Fruit fly (Drosophila melanogaster) whole organism, wandering third instar larva: Measurements from ENCODE around the gene Tnpo.
A peak's percentile ranks its signal among the peaks of the same experiment; 100 is the strongest.

Experiments
- Hnf4 ChIP-seq: fragments of 200-800 bp; sonication (Bioruptor generic); optimal IDR thresholded peaks from 2 replicates; lab custom pipeline; 2016; ENCODE audit warnings: missing biosample characterization, mild to moderate bottlenecking, missing genetic modification characterization
- Hr78 ChIP-seq: fragments of >200 bp; optimal IDR thresholded peaks from 2 replicates; lab custom pipeline; 2017; ENCODE audit warnings: missing biosample characterization, missing genetic modification characterization
- Jra ChIP-seq: sonication (Bioruptor generic); optimal IDR thresholded peaks from 2 replicates; lab custom pipeline; 2016; ENCODE audit warnings: missing biosample characterization, missing genetic modification characterization
- Myc ChIP-seq: fragments of >200 bp; optimal IDR thresholded peaks from 2 replicates; lab custom pipeline; 2017
- Rel ChIP-seq, 2 experiments: fragments of 200-800 bp; sonication (Bioruptor generic) in 1 of 2; optimal IDR thresholded peaks; 2 replicates in 1 of 2; 3 replicates in 1 of 2; lab custom pipeline; 2016 to 2019; ENCODE audit warnings: mild to moderate bottlenecking in 2 of 2, missing biosample characterization in 2 of 2, missing genetic modification characterization in 2 of 2, moderate library complexity in 1 of 2
- Vsx2 ChIP-seq: fragments of 200-300, 225-300 bp; sonication (Bioruptor generic); optimal IDR thresholded peaks from 2 replicates; lab custom pipeline; 2018; ENCODE audit warnings: missing biosample characterization, missing genetic modification characterization; ENCODE audit not compliant: partially characterized antibody
- ey ChIP-seq: fragments of 200-800 bp; sonication (Bioruptor generic); optimal IDR thresholded peaks from 2 replicates; lab custom pipeline; 2016; ENCODE audit warnings: missing biosample characterization, missing genetic modification characterization
- foxo ChIP-seq, 2 experiments: fragments of 200-800 bp; sonication (Bioruptor generic); optimal IDR thresholded peaks; 2 replicates in 1 of 2; 3 replicates in 1 of 2; lab custom pipeline; 2016 to 2017; ENCODE audit warnings: missing biosample characterization in 2 of 2, missing genetic modification characterization in 2 of 2
- h ChIP-seq: fragments of 200-800 bp; sonication (Bioruptor generic); optimal IDR thresholded peaks from 3 replicates; lab custom pipeline; 2016; ENCODE audit warnings: missing biosample characterization, mild to moderate bottlenecking, missing genetic modification characterization
- lola ChIP-seq: fragments of >200 bp; optimal IDR thresholded peaks from 2 replicates; lab custom pipeline; 2017; ENCODE audit warnings: missing biosample characterization, missing genetic modification characterization
- pan ChIP-seq: fragments of >200 bp; optimal IDR thresholded peaks from 2 replicates; lab custom pipeline; 2017
- psq ChIP-seq: fragments of 200-800 bp; sonication (Bioruptor generic); optimal IDR thresholded peaks from 3 replicates; lab custom pipeline; 2017; ENCODE audit warnings: missing biosample characterization, mild to moderate bottlenecking, missing genetic modification characterization, moderate library complexity
- sv ChIP-seq: fragments of 200-800 bp; sonication (Bioruptor generic); optimal IDR thresholded peaks from 3 replicates; lab custom pipeline; 2016; ENCODE audit warnings: missing biosample characterization, missing genetic modification characterization

DNA sequence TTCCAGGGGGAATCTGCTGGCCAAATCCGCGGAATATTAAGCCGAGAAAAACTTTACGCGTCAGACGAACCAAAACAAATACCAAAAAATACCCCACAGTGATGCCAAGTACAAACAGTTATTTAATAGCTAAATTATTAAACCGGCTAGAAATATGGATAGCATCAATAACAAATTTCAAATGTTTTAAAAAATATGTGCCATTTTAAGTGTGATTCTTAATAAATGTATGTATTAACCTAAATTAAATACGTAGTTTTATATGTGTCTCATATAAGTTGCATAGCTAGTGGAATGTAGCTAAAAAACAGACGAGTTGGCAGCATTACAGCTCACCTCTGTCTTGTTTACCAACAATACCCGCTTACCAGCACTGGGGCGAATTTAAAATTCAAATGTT lies 11.5 kb upstream of the Tnpo start, which contains the start of gene CG10274:
- TF ChIP-seq psq (peak; percentile 64), Jra (GFP tag; lab: Kevin White, UChicago) (no peak), Hnf4 (GFP tag; lab: Kevin White, UChicago) (no peak), ey (GFP tag; lab: Kevin White, UChicago) (peak; percentile 69), foxo (GFP tag; optimal IDR thresholded peaks at IDR 0.05; lab: Kevin White, UChicago) (peak in 1 of 2 experiments; percentile 80), Vsx2 (GFP tag; lab: Kevin White, UChicago) (no peak), h (GFP tag; lab: Kevin White, UChicago) (no peak), Myc (lab: Kevin White, UChicago) (peak; percentile 99), lola (GFP tag; lab: Kevin White, UChicago) (no peak), pan (lab: Kevin White, UChicago) (no peak), Rel (GFP tag; optimal IDR thresholded peaks at IDR 0.05; lab: Kevin White, UChicago) (no peak), Rel (tag; optimal IDR thresholded peaks at IDR 0.05; lab: Kevin White, UChicago) (no peak), sv (GFP tag; lab: Kevin White, UChicago) (peak; percentile 70), Hr78 (no peak)
